Worm (Caenorhabditis elegans) whole organism, midembryonic: Measurements from ENCODE around the gene K03B4.2.

Experiments
- T22C8.4 ChIP-seq: fragments of 200-800 bp; sonication (Bioruptor generic); IDR thresholded peaks from 2 replicates; pipeline ENCODE4 v1.3.6; 2022; ENCODE audit warnings: missing genetic modification characterization, missing compliant biosample characterization
- cog-1 ChIP-seq: sonication (generic microtip); optimal IDR thresholded peaks from 2 replicates; lab custom pipeline; 2016; ENCODE audit warnings: missing genetic modification characterization, missing compliant biosample characterization
- flt-1 ChIP-seq: fragments of 200-800 bp; sonication (Bioruptor generic); IDR thresholded peaks from 2 replicates; pipeline ENCODE4 v1.3.6; 2022; ENCODE audit warnings: missing genetic modification characterization, missing compliant biosample characterization
- klf-2 ChIP-seq: fragments of 200-800 bp; sonication (Bioruptor generic); conservative IDR thresholded peaks from 2 replicates; pipeline ENCODE4 v1.3.6; 2022; ENCODE audit warnings: missing genetic modification reagents, missing genetic modification characterization, missing compliant biosample characterization
- tab-1 ChIP-seq: fragments of 200-800 bp; sonication (Bioruptor generic); IDR thresholded peaks from 2 replicates; pipeline ENCODE4 v1.3.6; 2022; ENCODE audit warnings: missing genetic modification characterization, missing compliant biosample characterization
- ztf-23 ChIP-seq: fragments of 200-800 bp; sonication (Bioruptor generic); IDR thresholded peaks from 2 replicates; pipeline ENCODE4 v1.3.6; 2022; ENCODE audit warnings: missing genetic modification reagents, missing genetic modification characterization, missing compliant biosample characterization
- ztf-29 ChIP-seq: fragments of 200-800 bp; sonication (Bioruptor generic); IDR thresholded peaks from 2 replicates; pipeline ENCODE4 v1.3.6; 2022; ENCODE audit warnings: missing genetic modification reagents, missing genetic modification characterization, missing compliant biosample characterization

- TF ChIP-seq flt-1, result no peak
- TF ChIP-seq T22C8.4 (GFP tag; lab: Robert Waterston, UW), result no peak
- no peak for TF ChIP-seq ztf-29 (GFP tag; lab: Robert Waterston, UW)
- TF ChIP-seq ztf-23, result no peak
- TF ChIP-seq cog-1 (tag; lab: Kevin White, UChicago), result no peak
- no peak for TF ChIP-seq klf-2 (GFP tag; lab: Robert Waterston, UW)
- TF ChIP-seq tab-1 (GFP tag; lab: Robert Waterston, UW), result no peak
Measured at ce11 chrV:4649649-4650384, 38.0 kb upstream of the K03B4.2 start.
